Worm (Caenorhabditis elegans) whole organism, early embryonic: ENCODE measurements around the gene ampd-1.

Experiments used
- F13C5.2 ChIP-seq: sonication (generic microtip); optimal IDR thresholded peaks from 2 replicates; lab custom pipeline; 2017; ENCODE audit warnings: mild to moderate bottlenecking, missing genetic modification characterization, inconsistent platforms, missing compliant biosample characterization
- ama-1 ChIP-seq: fragments of 150-350 bp; optimal IDR thresholded peaks from 2 replicates; lab custom pipeline; 2014
- ets-7 ChIP-seq: sonication (generic microtip); optimal IDR thresholded peaks from 2 replicates; lab custom pipeline; 2016; ENCODE audit warnings: missing genotype, missing genetic modification characterization, missing compliant biosample characterization
- hmbx-1 ChIP-seq: sonication (generic microtip); optimal IDR thresholded peaks from 2 replicates; lab custom pipeline; 2016; ENCODE audit warnings: mild to moderate bottlenecking, missing genetic modification characterization, missing compliant biosample characterization
- hnd-1 ChIP-seq: sonication (generic microtip); optimal IDR thresholded peaks from 2 replicates; lab custom pipeline; 2016; ENCODE audit warnings: missing genetic modification characterization, missing compliant biosample characterization
- pes-1 ChIP-seq: fragments of 200-800 bp; sonication (Bioruptor generic); IDR thresholded peaks from 2 replicates; pipeline ENCODE4 v1.3.6; 2022; ENCODE audit warnings: missing genetic modification reagents, missing genetic modification characterization, missing compliant biosample characterization
- tbx-37 ChIP-seq: fragments of 200-800 bp; sonication (Bioruptor generic); conservative IDR thresholded peaks from 2 replicates; pipeline ENCODE4 v1.3.6; 2022; ENCODE audit warnings: missing genetic modification reagents, missing genetic modification characterization, missing compliant biosample characterization

- TF ChIP-seq F13C5.2 (no peak), hnd-1 (tag; lab: Kevin White, UChicago) (no peak), ama-1 (no peak), tbx-37 (GFP tag; lab: Robert Waterston, UW) (no peak), hmbx-1 (tag; lab: Kevin White, UChicago) (no peak), ets-7 (no peak), pes-1 (no peak)
Observed at ce11 chrII:5227768-5228167, 24.6 kb downstream of the ampd-1 start.
